Fruit fly (Drosophila melanogaster) whole organism, adult: ENCODE measurements around the gene Rab7.

Experiments
- CG11617 ChIP-seq: fragments of 200-800 bp; sonication (Bioruptor generic); optimal IDR thresholded peaks from 2 replicates; lab custom pipeline; 2017; ENCODE audit warnings: mild to moderate bottlenecking, missing biosample characterization, missing genetic modification reagents, missing genetic modification characterization
- CG12768 ChIP-seq: fragments of 200-800 bp; sonication (Bioruptor generic); optimal IDR thresholded peaks from 2 replicates; lab custom pipeline; 2017; ENCODE audit warnings: missing biosample characterization, missing genetic modification characterization, mild to moderate bottlenecking, moderate library complexity, missing genetic modification reagents
- CG14711 ChIP-seq: fragments of 200-800 bp; sonication (Bioruptor generic); optimal IDR thresholded peaks from 2 replicates; lab custom pipeline; 2018; ENCODE audit warnings: missing biosample characterization, mild to moderate bottlenecking, missing genetic modification characterization, moderate library complexity
- CG1620 ChIP-seq: fragments of 200-800 bp; sonication (Bioruptor generic); optimal IDR thresholded peaks from 2 replicates; lab custom pipeline; 2016; ENCODE audit warnings: missing biosample characterization, missing genetic modification characterization
- CG33017 ChIP-seq: fragments of 200-800 bp; sonication (Bioruptor generic); optimal IDR thresholded peaks from 2 replicates; lab custom pipeline; 2018; ENCODE audit warnings: missing biosample characterization, mild to moderate bottlenecking, missing genetic modification characterization, moderate library complexity
- CG5204 ChIP-seq: fragments of 200-800 bp; sonication (Bioruptor generic); optimal IDR thresholded peaks from 2 replicates; lab custom pipeline; 2016; ENCODE audit warnings: missing biosample characterization, missing genetic modification characterization
- CG7045 ChIP-seq: fragments of 200-800 bp; sonication (Bioruptor generic); optimal IDR thresholded peaks from 2 replicates; lab custom pipeline; 2017; ENCODE audit warnings: missing biosample characterization, mild to moderate bottlenecking, missing genetic modification characterization
- CG7101 ChIP-seq: fragments of 200-800 bp; sonication (Bioruptor generic); optimal IDR thresholded peaks from 2 replicates; lab custom pipeline; 2018; ENCODE audit warnings: missing biosample characterization, mild to moderate bottlenecking, missing genetic modification characterization, moderate library complexity
- Clk ChIP-seq: fragments of 200-800 bp; sonication (Bioruptor generic); optimal IDR thresholded peaks from 2 replicates; lab custom pipeline; 2017; ENCODE audit warnings: missing biosample characterization, missing genetic modification characterization
- Crg-1 ChIP-seq: fragments of 200-800 bp; sonication (Bioruptor generic); optimal IDR thresholded peaks from 2 replicates; lab custom pipeline; 2016; ENCODE audit warnings: missing biosample characterization, missing genetic modification characterization
- Hr96 ChIP-seq: fragments of 200-800 bp; sonication (Bioruptor generic); optimal IDR thresholded peaks from 2 replicates; lab custom pipeline; 2016; ENCODE audit warnings: missing biosample characterization, missing genetic modification characterization
- Mnt ChIP-seq: fragments of 200-800 bp; sonication (Bioruptor generic); optimal IDR thresholded peaks from 2 replicates; lab custom pipeline; 2016; ENCODE audit warnings: missing biosample characterization, mild to moderate bottlenecking, missing genetic modification characterization
- bab1 ChIP-seq: fragments of 200-800 bp; sonication (Bioruptor generic); optimal IDR thresholded peaks from 3 replicates; lab custom pipeline; 2019; ENCODE audit warnings: missing biosample characterization, mild to moderate bottlenecking, missing genetic modification characterization, moderate library complexity
- cic ChIP-seq: fragments of 200-800 bp; sonication (Bioruptor generic); optimal IDR thresholded peaks from 2 replicates; lab custom pipeline; 2017; ENCODE audit warnings: missing biosample characterization, mild to moderate bottlenecking, missing genetic modification characterization, moderate library complexity
- cnc ChIP-seq, 2 experiments: fragments of >200 bp; optimal IDR thresholded peaks; 2 replicates each; lab custom pipeline; 2017
- kay ChIP-seq: fragments of 200-800 bp; sonication (Bioruptor generic); peaks from one replicate; lab custom pipeline; 2016; ENCODE audit warnings: missing biosample characterization, missing genetic modification characterization, borderline replicate concordance
- ovo ChIP-seq: fragments of 200-800 bp; sonication (Bioruptor generic); optimal IDR thresholded peaks from 2 replicates; lab custom pipeline; 2016; ENCODE audit warnings: missing biosample characterization, missing genetic modification characterization
- pad ChIP-seq: fragments of 200-800 bp; sonication (Bioruptor generic); optimal IDR thresholded peaks from 3 replicates; lab custom pipeline; 2017; ENCODE audit warnings: missing biosample characterization, missing genetic modification characterization, mild to moderate bottlenecking, moderate library complexity, missing genetic modification reagents
- tj ChIP-seq: fragments of 200-800 bp; sonication (Bioruptor generic); optimal IDR thresholded peaks from 3 replicates; lab custom pipeline; 2017; ENCODE audit warnings: missing biosample characterization, mild to moderate bottlenecking, missing genetic modification characterization, moderate library complexity
- toe ChIP-seq: fragments of 200-800 bp; sonication (Bioruptor generic); optimal IDR thresholded peaks from 2 replicates; lab custom pipeline; 2016; ENCODE audit warnings: missing biosample characterization, missing genetic modification characterization

The Rab7 gene

dm6 chr3R:23994578-23994977, 1.8 kb downstream of the Rab7 start:
- TF ChIP-seq CG7045 (GFP tag; lab: Kevin White, UChicago), result no peak
- peak; percentile 91 for TF ChIP-seq kay (GFP tag; lab: Kevin White, UChicago)

- peak; percentile 11 for TF ChIP-seq CG7101 (tag; lab: Kevin White, UChicago)
- peak; percentile 11 for TF ChIP-seq Mnt
- peak; percentile 28 for TF ChIP-seq bab1 (GFP tag; lab: Kevin White, UChicago)
- peak; percentile 32 for TF ChIP-seq CG14711 (tag; lab: Kevin White, UChicago)
- TF ChIP-seq CG33017 (tag; lab: Kevin White, UChicago), result no peak
Measured at dm6 chr3R:23995460-23995859, 2.7 kb downstream of the Rab7 start, which contains the start of gene CG33108. Gene CG33108 (plus strand): TSS chr3R:23995659.

- TF ChIP-seq CG7045 (GFP tag; lab: Kevin White, UChicago), result peak; percentile 22
- TF ChIP-seq Crg-1 (GFP tag; lab: Kevin White, UChicago), result peak; percentile 39
- peak; percentile 22 for TF ChIP-seq CG12768 (GFP tag; lab: Kevin White, UChicago)
- TF ChIP-seq pad (GFP tag; lab: Kevin White, UChicago), result peak; percentile 24
- no peak for TF ChIP-seq ovo
- TF ChIP-seq CG33017 (tag; lab: Kevin White, UChicago), result no peak
- peak; percentile 18 for TF ChIP-seq CG7101 (tag; lab: Kevin White, UChicago)
- TF ChIP-seq CG14711 (tag; lab: Kevin White, UChicago), result peak; percentile 1
Measured at dm6 chr3R:23996224-23996623, 3.4 kb downstream of the Rab7 start, which contains the start of gene LSm3. Gene LSm3 (plus strand): TSS chr3R:23996262.

dm6 chr3R:24001150-24001549, 8.3 kb downstream of the Rab7 start:
- TF ChIP-seq CG14711 (tag; lab: Kevin White, UChicago), result no peak
- no peak for TF ChIP-seq Clk (GFP tag; lab: Kevin White, UChicago)
- no peak for TF ChIP-seq CG1620 (GFP tag; lab: Kevin White, UChicago)

dm6 chr3R:24003948-24004347, 11.1 kb downstream of the Rab7 start:
- TF ChIP-seq Mnt (no peak), kay (GFP tag; lab: Kevin White, UChicago) (no peak), cnc (optimal IDR thresholded peaks at IDR 0.05; lab: Kevin White, UChicago) (no peak), cic (GFP tag; lab: Kevin White, UChicago) (no peak), tj (no peak), CG7045 (GFP tag; lab: Kevin White, UChicago) (no peak), Clk (GFP tag; lab: Kevin White, UChicago) (no peak), toe (GFP tag; lab: Kevin White, UChicago) (no peak), CG5204 (GFP tag; lab: Kevin White, UChicago) (no peak), bab1 (GFP tag; lab: Kevin White, UChicago) (no peak), CG11617 (GFP tag; lab: Kevin White, UChicago) (no peak), pad (GFP tag; lab: Kevin White, UChicago) (no peak), CG12768 (GFP tag; lab: Kevin White, UChicago) (no peak), CG7101 (tag; lab: Kevin White, UChicago) (no peak), ovo (no peak), Hr96 (GFP tag; lab: Kevin White, UChicago) (no peak), CG33017 (tag; lab: Kevin White, UChicago) (no peak), CG14711 (tag; lab: Kevin White, UChicago) (no peak), CG1620 (GFP tag; lab: Kevin White, UChicago) (no peak)

dm6 chr3R:24006449-24007159, 13.8 kb downstream of the Rab7 start:
- TF ChIP-seq bab1 (GFP tag; lab: Kevin White, UChicago), result peak; percentile 46
- TF ChIP-seq kay (GFP tag; lab: Kevin White, UChicago), result no peak
- TF ChIP-seq CG12768 (GFP tag; lab: Kevin White, UChicago), result peak; percentile 19
- peak; percentile 62 for TF ChIP-seq Mnt
- TF ChIP-seq Hr96 (GFP tag; lab: Kevin White, UChicago), result peak; percentile 17
- TF ChIP-seq Crg-1 (GFP tag; lab: Kevin White, UChicago), result no peak
- TF ChIP-seq cic (GFP tag; lab: Kevin White, UChicago), result peak; percentile 58
- TF ChIP-seq pad (GFP tag; lab: Kevin White, UChicago), result peak; percentile 54
- TF ChIP-seq CG5204 (GFP tag; lab: Kevin White, UChicago), result peak; percentile 17
- TF ChIP-seq CG7045 (GFP tag; lab: Kevin White, UChicago), result peak; percentile 4
- peak; percentile 42 for TF ChIP-seq tj
- TF ChIP-seq toe (GFP tag; lab: Kevin White, UChicago), result peak; percentile 48
- TF ChIP-seq ovo, result no peak
- TF ChIP-seq CG7101 (tag; lab: Kevin White, UChicago), result peak; percentile 40
- TF ChIP-seq CG14711 (tag; lab: Kevin White, UChicago), result no peak
- TF ChIP-seq CG11617 (GFP tag; lab: Kevin White, UChicago), result peak; percentile 35
- no peak for TF ChIP-seq CG1620 (GFP tag; lab: Kevin White, UChicago)
- TF ChIP-seq Clk (GFP tag; lab: Kevin White, UChicago), result no peak
- TF ChIP-seq cnc (optimal IDR thresholded peaks at IDR 0.05; lab: Kevin White, UChicago), result no peak
- TF ChIP-seq CG33017 (tag; lab: Kevin White, UChicago), result peak; percentile 45
